Fruit fly (Drosophila melanogaster): Measurements from ENCODE around the gene dor.

dor gene

DNA sequence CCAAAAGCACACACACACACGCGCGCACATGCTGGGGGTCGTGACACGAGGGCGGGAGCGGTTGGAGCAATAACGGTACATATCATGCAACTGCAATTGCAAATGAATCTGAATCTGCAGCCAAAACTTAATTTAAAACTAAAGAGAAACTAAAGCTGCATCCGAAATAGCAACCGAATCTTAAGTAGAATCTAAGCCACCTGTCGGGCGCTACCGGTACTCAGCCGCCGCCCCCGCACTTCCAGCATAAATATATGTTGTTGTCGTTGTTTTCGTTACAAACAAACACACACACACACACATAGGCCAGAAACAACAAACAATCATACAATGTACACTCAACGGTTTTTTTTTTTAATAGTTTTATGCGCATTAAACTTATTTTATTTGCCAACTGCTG lies 4.6 kb upstream of the dor start:
- no peak for TF ChIP-seq net (GFP tag; optimal IDR thresholded peaks at IDR 0.05)
- no peak for TF ChIP-seq pdm3 (GFP tag; optimal IDR thresholded peaks at IDR 0.05)
- no peak for TF ChIP-seq acj6 (GFP tag; optimal IDR thresholded peaks at IDR 0.05)
- no peak for TF ChIP-seq fkh (GFP tag; optimal IDR thresholded peaks at IDR 0.05)
- no peak for TF ChIP-seq Sox14 (GFP tag; optimal IDR thresholded peaks at IDR 0.05)
- TF ChIP-seq lz (GFP tag; optimal IDR thresholded peaks at IDR 0.05) = no peak
- no peak for TF ChIP-seq CG11294 (GFP tag; IDR thresholded peaks at IDR 0.05)
- no peak for TF ChIP-seq CG6792 (GFP tag; optimal IDR thresholded peaks at IDR 0.05)
- TF ChIP-seq esn (GFP tag; optimal IDR thresholded peaks at IDR 0.05) = no peak
- no peak for TF ChIP-seq Lpt (GFP tag; optimal IDR thresholded peaks at IDR 0.05)
- no peak for TF ChIP-seq OdsH (GFP tag; optimal IDR thresholded peaks at IDR 0.05)
- no peak for TF ChIP-seq cyc (GFP tag; optimal IDR thresholded peaks at IDR 0.05)
- TF ChIP-seq Eip78C (GFP tag) = no peak
- no peak for TF ChIP-seq Met (GFP tag; optimal IDR thresholded peaks at IDR 0.05)
- no peak for TF ChIP-seq CG15336 (GFP tag; IDR thresholded peaks at IDR 0.05)
- TF ChIP-seq eg (GFP tag; IDR thresholded peaks at IDR 0.05) = no peak
- no peak for TF ChIP-seq dac (GFP tag; optimal IDR thresholded peaks at IDR 0.05)
- TF ChIP-seq CG1621 (tag; optimal IDR thresholded peaks at IDR 0.05) = no peak
- no peak for TF ChIP-seq Sox15 (GFP tag; optimal IDR thresholded peaks at IDR 0.05)

DNA sequence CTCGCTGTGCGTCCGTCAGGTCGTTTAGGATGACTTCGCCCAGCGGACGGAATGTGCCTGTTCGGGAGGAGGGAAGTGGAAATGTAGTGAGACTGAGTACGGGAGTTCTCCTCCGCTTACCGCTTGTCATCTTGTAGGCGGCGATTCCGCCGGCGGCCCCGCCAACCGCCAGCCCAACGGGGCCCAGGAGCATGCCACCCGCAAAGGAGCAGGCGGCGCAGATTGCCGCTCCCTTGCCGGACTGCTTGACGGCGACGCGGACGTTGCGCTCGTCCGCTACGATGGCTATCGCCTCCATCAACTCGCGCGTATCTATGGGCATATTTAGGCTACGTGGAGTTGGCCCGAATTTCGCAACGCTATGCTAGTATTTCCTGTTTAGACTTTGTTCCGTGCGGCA lies 3.8 kb downstream of the dor start, which contains the start of gene Mur2B:
Gene Mur2B, minus strand, starts transcription at position 101 of the 400 bp plus-strand sequence.
- no peak for TF ChIP-seq Eip75B (GFP tag; optimal IDR thresholded peaks at IDR 0.05)
- no peak for TF ChIP-seq OdsH (GFP tag; optimal IDR thresholded peaks at IDR 0.05)

DNA sequence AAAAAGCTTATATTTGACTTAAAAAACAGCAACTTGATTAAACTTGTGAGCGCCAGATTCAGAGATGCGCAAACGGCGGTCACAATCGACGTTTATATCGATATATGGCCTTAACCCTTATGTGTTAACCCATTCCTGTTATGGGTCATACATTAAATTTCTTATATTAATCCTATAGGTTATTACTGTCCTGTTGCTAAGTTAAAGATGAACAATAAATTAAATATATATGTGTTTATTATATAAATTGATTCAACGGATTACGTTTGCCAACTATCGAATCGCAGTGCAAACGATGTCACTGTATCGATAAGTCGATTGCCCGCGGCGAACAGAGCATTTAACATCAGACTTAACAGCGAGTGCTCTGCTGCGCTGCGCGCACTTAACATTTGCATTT lies 4.4 kb downstream of the dor start, which contains the start of the genes CG3740 and hfw:
Gene CG3740, minus strand, starts transcription at position 84 of the 400 bp plus-strand sequence.
Gene hfw, plus strand, starts transcription at position 357 of the 400 bp plus-strand sequence.
- peak; percentile 56; the same call in 1 of the 3 replicates for TF ChIP-seq CG8119 (GFP tag; IDR thresholded peaks at IDR 0.05)
- TF ChIP-seq CG3032 (tag; optimal IDR thresholded peaks at IDR 0.05) = peak; percentile 57
- TF ChIP-seq eg (GFP tag; IDR thresholded peaks at IDR 0.05) = peak; percentile 80
- TF ChIP-seq CG6854 (GFP tag; optimal IDR thresholded peaks at IDR 0.05) = no peak
- TF ChIP-seq CG9139 (GFP tag; optimal IDR thresholded peaks at IDR 0.05) = no peak
- peak; percentile 33 for TF ChIP-seq net (GFP tag; optimal IDR thresholded peaks at IDR 0.05)
- peak; percentile 63 for TF ChIP-seq CG3919 (GFP tag; optimal IDR thresholded peaks at IDR 0.05)
- peak; percentile 62 for TF ChIP-seq Gug (GFP tag; IDR thresholded peaks at IDR 0.05)
- TF ChIP-seq svp (GFP tag) = peak; percentile 27
- TF ChIP-seq Eip93F (GFP tag; optimal IDR thresholded peaks at IDR 0.05) = peak; percentile 61
- peak; percentile 31 for TF ChIP-seq CG7368 (GFP tag; optimal IDR thresholded peaks at IDR 0.05)
- peak; percentile 65 for TF ChIP-seq Met (GFP tag; optimal IDR thresholded peaks at IDR 0.05)
- TF ChIP-seq Hr4 (GFP tag; optimal IDR thresholded peaks at IDR 0.05) = no peak
- TF ChIP-seq Eip78C (GFP tag) = peak; percentile 65
- peak; percentile 11 for TF ChIP-seq Sox14 (GFP tag; optimal IDR thresholded peaks at IDR 0.05)
- peak in 1 of 2 experiments; percentile 45 for TF ChIP-seq ss (GFP tag; optimal IDR thresholded peaks at IDR 0.05)
- TF ChIP-seq CG6792 (GFP tag; optimal IDR thresholded peaks at IDR 0.05) = peak; percentile 53
- TF ChIP-seq Blimp-1 (GFP tag; optimal IDR thresholded peaks at IDR 0.05) = peak; percentile 0
- TF ChIP-seq CG15336 (GFP tag; IDR thresholded peaks at IDR 0.05) = peak; percentile 57; the same call in 1 of the 2 replicates
- TF ChIP-seq CG31627 (GFP tag; optimal IDR thresholded peaks at IDR 0.05) = peak; percentile 51
- TF ChIP-seq CG6808 (GFP tag; optimal IDR thresholded peaks at IDR 0.05) = no peak
- peak; percentile 62 for TF ChIP-seq Ets96B (tag; optimal IDR thresholded peaks at IDR 0.05)
- TF ChIP-seq salr (GFP tag; optimal IDR thresholded peaks at IDR 0.05) = no peak
- TF ChIP-seq CG11294 (GFP tag; IDR thresholded peaks at IDR 0.05) = peak; percentile 30; the same call in 1 of the 2 replicates
- peak; percentile 74 for TF ChIP-seq esn (GFP tag; optimal IDR thresholded peaks at IDR 0.05)
- no peak for TF ChIP-seq OdsH (GFP tag; optimal IDR thresholded peaks at IDR 0.05)
- peak; percentile 80 for TF ChIP-seq CG10631 (GFP tag; optimal IDR thresholded peaks at IDR 0.05)
- TF ChIP-seq CG11902 (GFP tag; optimal IDR thresholded peaks at IDR 0.05) = peak; percentile 53
- no peak for TF ChIP-seq CG6276 (GFP tag; optimal IDR thresholded peaks at IDR 0.05)
- TF ChIP-seq acj6 (GFP tag; optimal IDR thresholded peaks at IDR 0.05) = no peak
- peak; percentile 62 for TF ChIP-seq cyc (GFP tag; optimal IDR thresholded peaks at IDR 0.05)
- peak; percentile 64 for TF ChIP-seq Smox (GFP tag; optimal IDR thresholded peaks at IDR 0.05)
- TF ChIP-seq topi (GFP tag; optimal IDR thresholded peaks at IDR 0.05) = no peak
- no peak for TF ChIP-seq Hr38 (GFP tag; optimal IDR thresholded peaks at IDR 0.05)
- TF ChIP-seq vri (GFP tag; optimal IDR thresholded peaks at IDR 0.05) = peak; percentile 62
- TF ChIP-seq CG4318 (GFP tag; optimal IDR thresholded peaks at IDR 0.05) = no peak
- TF ChIP-seq lz (GFP tag; optimal IDR thresholded peaks at IDR 0.05) = peak; percentile 60
- TF ChIP-seq fd85E (GFP tag; optimal IDR thresholded peaks at IDR 0.05) = no peak
- no peak for TF ChIP-seq CG10669 (GFP tag; optimal IDR thresholded peaks at IDR 0.05)
- TF ChIP-seq CG11762 (GFP tag; optimal IDR thresholded peaks at IDR 0.05; ENCODE audit: insufficient read depth) = no peak
